Fruit fly (Drosophila melanogaster) whole organism, embryonic: ENCODE measurements around the gene CG13309.
A peak's percentile ranks its signal among the peaks of the same experiment; 100 is the strongest.

Experiments
- Atf6 ChIP-seq: fragments of 200-800 bp; sonication (Bioruptor generic); IDR thresholded peaks from 2 replicates; pipeline ENCODE4 v1.3.6; 2022; ENCODE audit warnings: missing biosample characterization, missing genetic modification characterization
- BtbVII ChIP-seq: fragments of 200-800 bp; sonication (Bioruptor generic); optimal IDR thresholded peaks from 3 replicates; lab custom pipeline; 2017; ENCODE audit warnings: missing biosample characterization, mild to moderate bottlenecking, missing genetic modification characterization
- CG10321 ChIP-seq: fragments of 200-800 bp; sonication (Bioruptor generic); IDR thresholded peaks from 2 replicates; pipeline ENCODE4 v1.3.6; 2022; ENCODE audit warnings: missing biosample characterization, missing genetic modification characterization
- CG10543 ChIP-seq: fragments of 200-800 bp; sonication (Bioruptor generic); optimal IDR thresholded peaks from 3 replicates; lab custom pipeline; 2017; ENCODE audit warnings: missing biosample characterization, mild to moderate bottlenecking, missing genetic modification characterization, moderate library complexity
- CG10565 ChIP-seq: fragments of 200-800 bp; sonication (Bioruptor generic); optimal IDR thresholded peaks from 3 replicates; lab custom pipeline; 2016; ENCODE audit warnings: missing biosample characterization, mild to moderate bottlenecking, missing genetic modification characterization
- CG11695 ChIP-seq: fragments of 200-800 bp; sonication (Bioruptor generic); IDR thresholded peaks from 3 replicates; pipeline ENCODE4 v1.3.6; 2022; ENCODE audit warnings: missing biosample characterization, missing genetic modification characterization
- CG13894 ChIP-seq: fragments of 200-800 bp; sonication (Bioruptor generic); optimal IDR thresholded peaks from 3 replicates; lab custom pipeline; 2018; ENCODE audit warnings: missing biosample characterization, mild to moderate bottlenecking, missing genetic modification characterization, moderate library complexity
- CG14050 ChIP-seq: fragments of 200-800 bp; sonication (Bioruptor generic); IDR thresholded peaks from 3 replicates; pipeline ENCODE4 v1.3.6; 2022; ENCODE audit warnings: missing biosample characterization, missing genetic modification characterization
- CG15696 ChIP-seq: fragments of 200-800 bp; sonication (Bioruptor generic); optimal IDR thresholded peaks from 2 replicates; lab custom pipeline; 2019; ENCODE audit warnings: missing biosample characterization, mild to moderate bottlenecking, missing genetic modification characterization, moderate library complexity
- CG1603 ChIP-seq: fragments of 200-800 bp; sonication (Bioruptor generic); optimal IDR thresholded peaks from 2 replicates; lab custom pipeline; 2019; ENCODE audit warnings: missing biosample characterization, mild to moderate bottlenecking, missing genetic modification characterization, moderate library complexity
- CG16779 ChIP-seq: fragments of 200-800 bp; sonication (Bioruptor generic); IDR thresholded peaks from 2 replicates; pipeline ENCODE4 v1.3.6; 2022; ENCODE audit warnings: missing biosample characterization, missing genetic modification characterization
- CG17359 ChIP-seq: fragments of 200-800 bp; sonication (Bioruptor generic); optimal IDR thresholded peaks from 3 replicates; lab custom pipeline; 2018; ENCODE audit warnings: missing biosample characterization, mild to moderate bottlenecking, missing genetic modification characterization, moderate library complexity
- CG17361 ChIP-seq: fragments of 200-800 bp; sonication (Bioruptor generic); IDR thresholded peaks from 3 replicates; pipeline ENCODE4 v1.3.6; 2022; ENCODE audit warnings: missing biosample characterization, missing genetic modification characterization
- CG32532 ChIP-seq: fragments of 200-800 bp; sonication (Bioruptor generic); IDR thresholded peaks from 2 replicates; pipeline ENCODE4 v1.3.6; 2022; ENCODE audit warnings: missing biosample characterization, missing genetic modification characterization
- CG3726 ChIP-seq: fragments of 200-800 bp; sonication (Bioruptor generic); IDR thresholded peaks from 3 replicates; pipeline ENCODE4, ENCODE4 v1.3.6; 2022; ENCODE audit warnings: missing biosample characterization, missing genetic modification characterization
- CG4282 ChIP-seq: fragments of 200-800 bp; sonication (Bioruptor generic); optimal IDR thresholded peaks from 2 replicates; lab custom pipeline; 2016; ENCODE audit warnings: missing biosample characterization, missing genetic modification characterization
- CG4730 ChIP-seq: fragments of 200-800 bp; sonication (Bioruptor generic); IDR thresholded peaks from 2 replicates; pipeline ENCODE4 v1.3.6; 2022; ENCODE audit warnings: missing biosample characterization, missing genetic modification characterization
- CG4854 ChIP-seq: fragments of 200-800 bp; sonication (Bioruptor generic); optimal IDR thresholded peaks from 2 replicates; lab custom pipeline; 2016; ENCODE audit warnings: missing biosample characterization, missing genetic modification characterization, inconsistent platforms
- CG6689 ChIP-seq: fragments of 200-800 bp; sonication (Bioruptor generic); IDR thresholded peaks from 2 replicates; pipeline ENCODE4 v1.3.6; 2022; ENCODE audit warnings: missing biosample characterization, missing genetic modification characterization
- CG6854 ChIP-seq: fragments of 200-800 bp; sonication (Bioruptor generic); optimal IDR thresholded peaks from 3 replicates; lab custom pipeline; 2017; ENCODE audit warnings: missing biosample characterization, mild to moderate bottlenecking, missing genetic modification characterization
- CG7271 ChIP-seq: fragments of 200-800 bp; sonication (Bioruptor generic); optimal IDR thresholded peaks from 2 replicates; lab custom pipeline; 2018; ENCODE audit warnings: missing biosample characterization, mild to moderate bottlenecking, missing genetic modification characterization, moderate library complexity
- CG8089 ChIP-seq: fragments of 200-800 bp; sonication (Bioruptor generic); optimal IDR thresholded peaks from 3 replicates; lab custom pipeline; 2016; ENCODE audit warnings: missing biosample characterization, missing genetic modification characterization
- CG9215 ChIP-seq: fragments of 200-800 bp; sonication (Bioruptor generic); IDR thresholded peaks from 2 replicates; pipeline ENCODE4 v1.3.6; 2022; ENCODE audit warnings: missing biosample characterization, missing genetic modification characterization
- Doc3 ChIP-seq: fragments of 200-800 bp; sonication (Bioruptor generic); IDR thresholded peaks from 3 replicates; pipeline ENCODE4 v1.3.6; 2022; ENCODE audit warnings: missing biosample characterization, missing genetic modification characterization; ENCODE audit not compliant: partially characterized antibody
- ERR ChIP-seq: fragments of 200-800 bp; sonication (Bioruptor generic); optimal IDR thresholded peaks from 2 replicates; lab custom pipeline; 2016; ENCODE audit warnings: missing biosample characterization, missing genetic modification characterization
- Ets97D ChIP-seq: fragments of 200-800 bp; sonication (Bioruptor generic); optimal IDR thresholded peaks from 3 replicates; lab custom pipeline; 2016; ENCODE audit warnings: missing biosample characterization, missing genetic modification characterization
- Fer1 ChIP-seq: fragments of 200-800 bp; sonication (Bioruptor generic); optimal IDR thresholded peaks from 2 replicates; lab custom pipeline; 2017; ENCODE audit warnings: missing biosample characterization, mild to moderate bottlenecking, missing genetic modification characterization
- Gsc ChIP-seq: fragments of 200-800 bp; sonication (Bioruptor generic); IDR thresholded peaks from 2 replicates; pipeline ENCODE4 v1.3.6; 2022; ENCODE audit warnings: missing biosample characterization, missing genetic modification characterization
- Max ChIP-seq: fragments of 200-800 bp; sonication (Bioruptor generic); optimal IDR thresholded peaks from 2 replicates; lab custom pipeline; 2016; ENCODE audit warnings: missing biosample characterization, mild to moderate bottlenecking, missing genetic modification characterization
- Rfx ChIP-seq: fragments of 200-800 bp; sonication (Bioruptor generic); IDR thresholded peaks from 2 replicates; pipeline ENCODE4 v1.3.6; 2022; ENCODE audit warnings: missing biosample characterization, missing genetic modification characterization
- Sry-β ChIP-seq: fragments of 200-800 bp; sonication (Bioruptor generic); optimal IDR thresholded peaks from 2 replicates; lab custom pipeline; 2018; ENCODE audit warnings: missing biosample characterization, mild to moderate bottlenecking, missing genetic modification characterization, moderate library complexity
- Taf1 ChIP-seq: fragments of 200-800 bp; sonication (Bioruptor generic); IDR thresholded peaks from 2 replicates; pipeline ENCODE4 v1.3.6; 2022; ENCODE audit warnings: missing biosample characterization, missing genetic modification characterization
- Vsx1 ChIP-seq: fragments of 200-800 bp; sonication (Bioruptor generic); optimal IDR thresholded peaks from 2 replicates; lab custom pipeline; 2017; ENCODE audit warnings: missing biosample characterization, mild to moderate bottlenecking, missing genetic modification characterization, missing genetic modification reagents
- Xrp1 ChIP-seq: fragments of 200-800 bp; sonication (Bioruptor generic); IDR thresholded peaks from 2 replicates; pipeline ENCODE4 v1.3.6; 2022; ENCODE audit warnings: missing biosample characterization, missing genetic modification characterization
- bcd ChIP-seq: fragments of 200-800 bp; sonication (Bioruptor generic); optimal IDR thresholded peaks from 2 replicates; lab custom pipeline; 2017; ENCODE audit warnings: missing biosample characterization, mild to moderate bottlenecking, missing genetic modification characterization
- chinmo ChIP-seq: fragments of 200-800 bp; sonication (Bioruptor generic); IDR thresholded peaks from 4 replicates; pipeline ENCODE4 v1.3.6; 2022; ENCODE audit warnings: missing biosample characterization, missing genetic modification characterization; ENCODE audit not compliant: partially characterized antibody
- crc ChIP-seq: fragments of 200-800 bp; sonication (Bioruptor generic); optimal IDR thresholded peaks from 2 replicates; lab custom pipeline; 2016; ENCODE audit warnings: missing biosample characterization, missing genetic modification characterization
- dysf ChIP-seq: fragments of 200-800 bp; sonication (Bioruptor generic); IDR thresholded peaks from 3 replicates; pipeline ENCODE4 v1.3.6; 2022; ENCODE audit warnings: missing biosample characterization, missing genetic modification characterization
- ewg ChIP-seq: fragments of 200-800 bp; sonication (Bioruptor generic); optimal IDR thresholded peaks from 3 replicates; lab custom pipeline; 2017; ENCODE audit warnings: mild to moderate bottlenecking, missing biosample characterization, missing genetic modification reagents, missing genetic modification characterization
- jing ChIP-seq: fragments of 200-800 bp; sonication (Bioruptor generic); optimal IDR thresholded peaks from 2 replicates; lab custom pipeline; 2018; ENCODE audit warnings: missing biosample characterization, mild to moderate bottlenecking, missing genetic modification characterization
- kah ChIP-seq: fragments of 200-800 bp; sonication (Bioruptor generic); optimal IDR thresholded peaks from 2 replicates; lab custom pipeline; 2018; ENCODE audit warnings: missing biosample characterization, mild to moderate bottlenecking, missing genetic modification characterization
- ken ChIP-seq: fragments of 200-800 bp; sonication (Bioruptor generic); IDR thresholded peaks from 3 replicates; pipeline ENCODE4 v1.3.6; 2022; ENCODE audit warnings: missing biosample characterization, missing genetic modification characterization
- nmo ChIP-seq: fragments of 200-800 bp; sonication (Bioruptor generic); optimal IDR thresholded peaks from 2 replicates; lab custom pipeline; 2018; ENCODE audit warnings: missing biosample characterization, mild to moderate bottlenecking, missing genetic modification characterization, moderate library complexity
- pnt ChIP-seq: fragments of 200-800 bp; sonication (Bioruptor generic); optimal IDR thresholded peaks from 3 replicates; lab custom pipeline; 2016; ENCODE audit warnings: missing biosample characterization, missing genetic modification characterization
- psq ChIP-seq: fragments of 200-800 bp; sonication (Bioruptor generic); optimal IDR thresholded peaks from 2 replicates; lab custom pipeline; 2017; ENCODE audit warnings: missing biosample characterization, missing genetic modification characterization
- ranshi ChIP-seq: fragments of 200-800 bp; sonication (Bioruptor generic); IDR thresholded peaks from 2 replicates; pipeline ENCODE4 v1.3.6; 2022; ENCODE audit warnings: missing biosample characterization, missing genetic modification characterization
- rib ChIP-seq: fragments of 200-800 bp; sonication (Bioruptor generic); IDR thresholded peaks from 2 replicates; pipeline ENCODE4 v1.3.6; 2022; ENCODE audit warnings: missing biosample characterization, missing genetic modification characterization
- seq ChIP-seq: fragments of 200-800 bp; sonication (Bioruptor generic); IDR thresholded peaks from 2 replicates; pipeline ENCODE4 v1.3.6; 2022; ENCODE audit warnings: missing biosample characterization, missing genetic modification characterization
- sna ChIP-seq: fragments of 200-800 bp; sonication (Bioruptor generic); IDR thresholded peaks from 2 replicates; pipeline ENCODE4 v1.3.6; 2022; ENCODE audit warnings: missing biosample characterization, missing genetic modification characterization; ENCODE audit not compliant: partially characterized antibody
- unc-4 ChIP-seq: fragments of 200-800 bp; sonication (Bioruptor generic); IDR thresholded peaks from 2 replicates; pipeline ENCODE4 v1.3.6; 2022; ENCODE audit warnings: missing biosample characterization, missing genetic modification characterization; ENCODE audit not compliant: partially characterized antibody
- vnd ChIP-seq: fragments of 200-800 bp; sonication (Bioruptor generic); IDR thresholded peaks from 3 replicates; pipeline ENCODE4 v1.3.6; 2022; ENCODE audit warnings: missing biosample characterization, missing genetic modification characterization; ENCODE audit not compliant: partially characterized antibody
- wek ChIP-seq: fragments of 200-800 bp; sonication (Bioruptor generic); optimal IDR thresholded peaks from 3 replicates; lab custom pipeline; 2018; ENCODE audit warnings: missing biosample characterization, mild to moderate bottlenecking, missing genetic modification characterization, moderate library complexity

Gene CG13309

dm6 chr3L:8765493-8765892 is 44.7 kb upstream of the CG13309 start (continued):
- TF ChIP-seq sna (no peak), Gsc (GFP tag; lab: Robert Waterston, UW) (no peak), Ets97D (no peak), CG8089 (GFP tag; lab: Kevin White, UChicago) (no peak), CG10321 (no peak), vnd (GFP tag; lab: Robert Waterston, UW) (no peak), wek (no peak), CG11695 (GFP tag; lab: Robert Waterston, UW) (no peak; the same call in 2 of the 3 replicates), CG7271 (tag; lab: Kevin White, UChicago) (no peak), CG3726 (peak; percentile 7; the same call in 1 of the 3 replicates), CG9215 (no peak), CG16779 (GFP tag; lab: Robert Waterston, UW) (no peak), Atf6 (GFP tag; lab: Robert Waterston, UW) (no peak), CG17361 (GFP tag; lab: Robert Waterston, UW) (no peak), Rfx (GFP tag; lab: Robert Waterston, UW) (no peak), Vsx1 (GFP tag; lab: Kevin White, UChicago) (no peak), bcd (GFP tag; lab: Kevin White, UChicago) (no peak), Sry-β (GFP tag; lab: Kevin White, UChicago) (no peak), CG1603 (no peak), psq (GFP tag; lab: Kevin White, UChicago) (no peak), BtbVII (GFP tag; lab: Kevin White, UChicago) (no peak), CG6854 (GFP tag; lab: Kevin White, UChicago) (no peak), Fer1 (GFP tag; lab: Kevin White, UChicago) (no peak), ERR (GFP tag; lab: Kevin White, UChicago) (no peak), CG13894 (tag; lab: Kevin White, UChicago) (no peak), CG17359 (tag; lab: Kevin White, UChicago) (no peak), CG10565 (GFP tag; lab: Kevin White, UChicago) (no peak), Taf1 (GFP tag; lab: Robert Waterston, UW) (no peak), Max (GFP tag; lab: Kevin White, UChicago) (no peak), kah (GFP tag; lab: Kevin White, UChicago) (no peak), dysf (GFP tag; lab: Robert Waterston, UW) (no peak; the same call in 2 of the 3 replicates), ranshi (GFP tag; lab: Robert Waterston, UW) (peak; percentile 42), CG10543 (GFP tag; lab: Kevin White, UChicago) (no peak), jing (GFP tag; lab: Kevin White, UChicago) (no peak), ken (GFP tag; lab: Robert Waterston, UW) (peak; percentile 59), CG32532 (GFP tag; lab: Robert Waterston, UW) (0 out of 2 replicates have a peak, but pooled peaks have one; percentile 4), CG6689 (GFP tag; lab: Robert Waterston, UW) (no peak; the same call in 1 of the 2 replicates), unc-4 (GFP tag; lab: Robert Waterston, UW) (no peak), CG15696 (tag; lab: Kevin White, UChicago) (peak; percentile 45), nmo (GFP tag; lab: Kevin White, UChicago) (no peak), CG4282 (no peak), rib (no peak), CG4730 (GFP tag; lab: Robert Waterston, UW) (peak; percentile 8; the same call in 1 of the 2 replicates), CG4854 (no peak), Xrp1 (peak; percentile 67), Doc3 (no peak), seq (GFP tag; lab: Robert Waterston, UW) (peak; percentile 9), pnt (no peak), chinmo (GFP tag; lab: Robert Waterston, UW) (no peak), ewg (GFP tag; lab: Kevin White, UChicago) (no peak), crc (GFP tag; lab: Kevin White, UChicago) (no peak), CG14050 (peak; percentile 37; the same call in 2 of the 3 replicates)
